Worm (Caenorhabditis elegans) whole organism, midembryonic: ENCODE measurements around the gene ldp-1.

ENCODE experiments used
- T22C8.4 ChIP-seq: fragments of 200-800 bp; sonication (Bioruptor generic); IDR thresholded peaks from 2 replicates; pipeline ENCODE4 v1.3.6; 2022; ENCODE audit warnings: missing genetic modification characterization, missing compliant biosample characterization
- cog-1 ChIP-seq: sonication (generic microtip); optimal IDR thresholded peaks from 2 replicates; lab custom pipeline; 2016; ENCODE audit warnings: missing genetic modification characterization, missing compliant biosample characterization
- flt-1 ChIP-seq: fragments of 200-800 bp; sonication (Bioruptor generic); IDR thresholded peaks from 2 replicates; pipeline ENCODE4 v1.3.6; 2022; ENCODE audit warnings: missing genetic modification characterization, missing compliant biosample characterization
- klf-2 ChIP-seq: fragments of 200-800 bp; sonication (Bioruptor generic); conservative IDR thresholded peaks from 2 replicates; pipeline ENCODE4 v1.3.6; 2022; ENCODE audit warnings: missing genetic modification reagents, missing genetic modification characterization, missing compliant biosample characterization
- med-1 ChIP-seq: sonication (generic microtip); optimal IDR thresholded peaks from 2 replicates; lab custom pipeline; 2017; ENCODE audit warnings: missing genetic modification characterization, mild to moderate bottlenecking, missing compliant biosample characterization, antibody characterized with exemption, missing genetic modification reagents; ENCODE audit not compliant: insufficient read depth
- ref-1 ChIP-seq: fragments of 200-800 bp; sonication (Bioruptor generic); conservative IDR thresholded peaks from 2 replicates; pipeline ENCODE4 v1.3.6; 2022; ENCODE audit warnings: missing genetic modification reagents, missing genetic modification characterization, missing compliant biosample characterization
- tab-1 ChIP-seq: fragments of 200-800 bp; sonication (Bioruptor generic); IDR thresholded peaks from 2 replicates; pipeline ENCODE4 v1.3.6; 2022; ENCODE audit warnings: missing genetic modification characterization, missing compliant biosample characterization
- ztf-23 ChIP-seq: fragments of 200-800 bp; sonication (Bioruptor generic); IDR thresholded peaks from 2 replicates; pipeline ENCODE4 v1.3.6; 2022; ENCODE audit warnings: missing genetic modification reagents, missing genetic modification characterization, missing compliant biosample characterization
- ztf-29 ChIP-seq: fragments of 200-800 bp; sonication (Bioruptor generic); IDR thresholded peaks from 2 replicates; pipeline ENCODE4 v1.3.6; 2022; ENCODE audit warnings: missing genetic modification reagents, missing genetic modification characterization, missing compliant biosample characterization

DNA sequence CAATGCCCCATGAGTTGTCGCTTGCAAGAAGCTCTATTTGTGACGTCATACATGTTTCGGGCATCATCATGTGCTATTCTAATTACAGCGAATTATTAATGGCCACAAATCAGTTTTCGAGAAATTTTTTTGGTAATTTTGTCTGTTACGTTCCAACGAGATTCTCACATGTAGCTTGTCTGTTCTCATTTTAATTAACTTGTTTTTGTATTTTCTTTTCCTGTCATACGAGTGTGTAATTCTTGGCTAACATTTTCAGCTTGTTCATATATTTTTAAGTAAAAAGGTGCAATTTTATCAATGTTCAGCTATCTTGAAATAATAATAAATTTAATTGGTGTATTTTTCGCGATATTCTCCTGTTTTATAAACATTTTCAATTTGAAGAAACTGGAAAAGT is 27.9 kb downstream of the ldp-1 start, which contains the start of gene srbc-21:
- TF ChIP-seq T22C8.4 (no peak), klf-2 (GFP tag; lab: Robert Waterston, UW) (no peak), flt-1 (GFP tag; lab: Robert Waterston, UW) (no peak), ztf-29 (GFP tag; lab: Robert Waterston, UW) (no peak), cog-1 (tag; lab: Kevin White, UChicago) (no peak), ztf-23 (no peak), med-1 (GFP tag; lab: Kevin White, UChicago) (no peak), tab-1 (GFP tag; lab: Robert Waterston, UW) (no peak), ref-1 (GFP tag; lab: Robert Waterston, UW) (no peak)
